In genomic region chr3R:22756289-22756688, dm6 we compare ENCODE assay signal across 1 fruit fly cellular context.
A peak's percentile ranks its signal among the peaks of the same experiment; 100 is the strongest.
TF ChIP-seq lines count a peak whose summit lies in the region.

No protein-coding gene starts in this region.

TF ChIP-seq in whole organism, embryonic, 481 proteins besides CTCF, POLR2A, EP300 and RAD21 (continued from another document):
- TF ChIP-seq hkb (optimal IDR thresholded peaks at IDR 0.05; lab: Kevin White, UChicago) (no peak), hkb (GFP tag; IDR thresholded peaks at IDR 0.05; lab: Robert Waterston, UW) (peak; percentile 40), Sox102F (GFP tag; optimal IDR thresholded peaks at IDR 0.05; lab: Kevin White, UChicago) (no peak), so (GFP tag; IDR thresholded peaks at IDR 0.05; lab: Robert Waterston, UW) (peak; percentile 63; the same call in 1 of the 3 replicates), Dek (tag; optimal IDR thresholded peaks at IDR 0.05; lab: Kevin White, UChicago) (no peak), CG13296 (GFP tag; optimal IDR thresholded peaks at IDR 0.05; lab: Kevin White, UChicago) (peak; percentile 25), dmrt11E (tag; optimal IDR thresholded peaks at IDR 0.05; lab: Kevin White, UChicago) (no peak), onecut (GFP tag; IDR thresholded peaks at IDR 0.05; lab: Robert Waterston, UW) (peak; percentile 5; the same call in 1 of the 2 replicates), CG14710 (tag; optimal IDR thresholded peaks at IDR 0.05; lab: Kevin White, UChicago) (no peak), dmrt99B (tag; optimal IDR thresholded peaks at IDR 0.05; lab: Kevin White, UChicago) (peak; percentile 18), Lim3 (GFP tag; IDR thresholded peaks at IDR 0.05; lab: Robert Waterston, UW) (no peak), Hr78 (GFP tag; optimal IDR thresholded peaks at IDR 0.05; lab: Kevin White, UChicago) (no peak), Asciz (GFP tag; optimal IDR thresholded peaks at IDR 0.05; lab: Kevin White, UChicago) (peak; percentile 22), CG16815 (GFP tag; optimal IDR thresholded peaks at IDR 0.05; lab: Kevin White, UChicago) (no peak), tap (tag; optimal IDR thresholded peaks at IDR 0.05; lab: Kevin White, UChicago) (peak; percentile 9), Fer1 (GFP tag; optimal IDR thresholded peaks at IDR 0.05; lab: Kevin White, UChicago) (peak; percentile 3), CG6813 (GFP tag; optimal IDR thresholded peaks at IDR 0.05; lab: Kevin White, UChicago) (peak; percentile 43), Med (GFP tag; lab: Kevin White, UChicago) (peak; percentile 61), twi (tag; optimal IDR thresholded peaks at IDR 0.05; lab: Kevin White, UChicago) (no peak), chif (GFP tag; optimal IDR thresholded peaks at IDR 0.05; lab: Kevin White, UChicago) (no peak), chm (GFP tag; IDR thresholded peaks at IDR 0.05; lab: Robert Waterston, UW) (no peak), Dad (GFP tag; optimal IDR thresholded peaks at IDR 0.05; lab: Kevin White, UChicago) (no peak), E2f1 (GFP tag; IDR thresholded peaks at IDR 0.05; lab: Robert Waterston, UW) (no peak)
TF ChIP-seq in whole organism, embryonic: peak in this region for 20.
